Fruit fly (Drosophila melanogaster) whole organism, embryonic: ENCODE results near the gene car.

Source experiments
- Asciz ChIP-seq: fragments of 200-800 bp; sonication (Bioruptor generic); optimal IDR thresholded peaks from 2 replicates; lab custom pipeline; 2017; ENCODE audit warnings: missing biosample characterization, mild to moderate bottlenecking, missing genetic modification characterization, missing genetic modification reagents
- CG10366 ChIP-seq: fragments of 200-800 bp; sonication (Bioruptor generic); IDR thresholded peaks from 2 replicates; pipeline ENCODE4 v1.3.6; 2022; ENCODE audit warnings: missing biosample characterization, missing genetic modification characterization
- CG10543 ChIP-seq: fragments of 200-800 bp; sonication (Bioruptor generic); optimal IDR thresholded peaks from 3 replicates; lab custom pipeline; 2017; ENCODE audit warnings: missing biosample characterization, mild to moderate bottlenecking, missing genetic modification characterization, moderate library complexity
- CG11398 ChIP-seq: fragments of 200-800 bp; sonication (Bioruptor generic); optimal IDR thresholded peaks from 2 replicates; lab custom pipeline; 2016; ENCODE audit warnings: missing biosample characterization, missing genetic modification characterization
- CG12104 ChIP-seq: fragments of 200-800 bp; sonication (Bioruptor generic); optimal IDR thresholded peaks from 3 replicates; lab custom pipeline; 2016; ENCODE audit warnings: missing biosample characterization, missing genetic modification characterization
- CG13296 ChIP-seq: fragments of 200-800 bp; sonication (Bioruptor generic); optimal IDR thresholded peaks from 3 replicates; lab custom pipeline; 2018; ENCODE audit warnings: missing biosample characterization, mild to moderate bottlenecking, missing genetic modification characterization
- CG13424 ChIP-seq: fragments of 200-800 bp; sonication (Bioruptor generic); optimal IDR thresholded peaks from 2 replicates; lab custom pipeline; 2019; ENCODE audit warnings: missing biosample characterization, mild to moderate bottlenecking, missing genetic modification characterization, moderate library complexity
- CG14441 ChIP-seq: fragments of 200-800 bp; sonication (Bioruptor generic); IDR thresholded peaks from 2 replicates; pipeline ENCODE4 v1.3.6; 2022; ENCODE audit warnings: missing biosample characterization, missing genetic modification characterization
- CG15073 ChIP-seq: fragments of 200-800 bp; sonication (Bioruptor generic); optimal IDR thresholded peaks from 2 replicates; lab custom pipeline; 2016; ENCODE audit warnings: missing biosample characterization, missing genetic modification characterization
- CG1647 ChIP-seq: fragments of 200-800 bp; sonication (Bioruptor generic); optimal IDR thresholded peaks from 3 replicates; lab custom pipeline; 2016; ENCODE audit warnings: missing biosample characterization, missing genetic modification characterization
- CG17912 ChIP-seq: fragments of 200-800 bp; sonication (Bioruptor generic); optimal IDR thresholded peaks from 2 replicates; lab custom pipeline; 2018; ENCODE audit warnings: missing biosample characterization, mild to moderate bottlenecking, missing genetic modification characterization
- CG2120 ChIP-seq: fragments of 200-800 bp; sonication (Bioruptor generic); optimal IDR thresholded peaks from 3 replicates; lab custom pipeline; 2016; ENCODE audit warnings: missing biosample characterization, missing genetic modification characterization
- CG2199 ChIP-seq: fragments of 200-800 bp; sonication (Bioruptor generic); IDR thresholded peaks from 3 replicates; pipeline ENCODE4 v1.3.6; 2022; ENCODE audit warnings: missing biosample characterization, missing genetic modification characterization
- CG2678 ChIP-seq: fragments of 200-800 bp; sonication (Bioruptor generic); optimal IDR thresholded peaks from 3 replicates; lab custom pipeline; 2019; ENCODE audit warnings: missing biosample characterization, mild to moderate bottlenecking, missing genetic modification characterization, moderate library complexity
- CG2712 ChIP-seq: fragments of 200-800 bp; optimal IDR thresholded peaks from 3 replicates; lab custom pipeline; 2019; ENCODE audit warnings: missing biosample characterization, mild to moderate bottlenecking, missing genetic modification characterization, moderate library complexity
- CG31365 ChIP-seq: fragments of 200-800 bp; sonication (Bioruptor generic); optimal IDR thresholded peaks from 2 replicates; lab custom pipeline; 2018; ENCODE audit warnings: missing biosample characterization, mild to moderate bottlenecking, missing genetic modification characterization
- CG33213 ChIP-seq: fragments of 200-800 bp; sonication (Bioruptor generic); optimal IDR thresholded peaks from 3 replicates; lab custom pipeline; 2016; ENCODE audit warnings: missing biosample characterization, missing genetic modification characterization
- CG42726 ChIP-seq: fragments of 200-800 bp; sonication (Bioruptor generic); IDR thresholded peaks from 2 replicates; pipeline ENCODE4 v1.3.6; 2022; ENCODE audit warnings: missing biosample characterization, missing genetic modification characterization; ENCODE audit not compliant: partially characterized antibody
- CG4424 ChIP-seq: fragments of 200-800 bp; sonication (Bioruptor generic); optimal IDR thresholded peaks from 3 replicates; lab custom pipeline; 2016; ENCODE audit warnings: missing biosample characterization, missing genetic modification characterization
- CG4707 ChIP-seq: fragments of 200-800 bp; sonication (Bioruptor generic); optimal IDR thresholded peaks from 2 replicates; lab custom pipeline; 2018; ENCODE audit warnings: missing biosample characterization, mild to moderate bottlenecking, missing genetic modification characterization, moderate library complexity
- CG8359 ChIP-seq: fragments of 200-800 bp; sonication (Bioruptor generic); optimal IDR thresholded peaks from 2 replicates; lab custom pipeline; 2017; ENCODE audit warnings: missing biosample characterization, mild to moderate bottlenecking, missing genetic modification characterization, borderline replicate concordance
- CG8944 ChIP-seq: fragments of 200-800 bp; sonication (Bioruptor generic); optimal IDR thresholded peaks from 3 replicates; lab custom pipeline; 2016; ENCODE audit warnings: missing biosample characterization, missing genetic modification characterization
- CG9727 ChIP-seq: fragments of 200-800 bp; sonication (Bioruptor generic); optimal IDR thresholded peaks from 3 replicates; lab custom pipeline; 2017; ENCODE audit warnings: missing biosample characterization, mild to moderate bottlenecking, missing genetic modification characterization
- Camta ChIP-seq: fragments of 200-800 bp; sonication (Bioruptor generic); optimal IDR thresholded peaks from 2 replicates; lab custom pipeline; 2016; ENCODE audit warnings: missing biosample characterization, missing genetic modification characterization
- E2f2 ChIP-seq: fragments of 200-800 bp; sonication (Bioruptor generic); IDR thresholded peaks from 2 replicates; pipeline ENCODE4 v1.3.6; 2022; ENCODE audit warnings: missing biosample characterization, missing genetic modification characterization
- HHEX ChIP-seq: fragments of 200-800 bp; sonication (Bioruptor generic); optimal IDR thresholded peaks from 3 replicates; lab custom pipeline; 2017; ENCODE audit warnings: missing biosample characterization, mild to moderate bottlenecking, missing genetic modification characterization, missing genetic modification reagents
- Hmx ChIP-seq: fragments of 200-800 bp; sonication (Bioruptor generic); optimal IDR thresholded peaks from 2 replicates; lab custom pipeline; 2016; ENCODE audit warnings: missing biosample characterization, missing genetic modification characterization
- Lpt ChIP-seq: fragments of >200 bp; optimal IDR thresholded peaks from 2 replicates; lab custom pipeline; 2018; ENCODE audit warnings: missing biosample characterization, missing genetic modification characterization
- Nf-YA ChIP-seq: fragments of 200-800 bp; sonication (Bioruptor generic); IDR thresholded peaks from 2 replicates; pipeline ENCODE4 v1.3.6; 2022; ENCODE audit warnings: missing biosample characterization, missing genetic modification characterization
- Optix ChIP-seq: fragments of 200-800 bp; sonication (Bioruptor generic); IDR thresholded peaks from 3 replicates; pipeline ENCODE4 v1.3.6; 2022; ENCODE audit warnings: missing biosample characterization, missing genetic modification characterization
- Ptx1 ChIP-seq: fragments of 200-800 bp; sonication (Bioruptor generic); IDR thresholded peaks from 2 replicates; pipeline ENCODE4 v1.3.6; 2022; ENCODE audit warnings: missing biosample characterization, missing genetic modification characterization
- Stat92E ChIP-seq, 3 experiments: fragments of >200 bp in 2 of 3; fragments of 200-800 bp in 1 of 3; sonication (Bioruptor generic) in 1 of 3; optimal IDR thresholded peaks; 2 replicates each; lab custom pipeline; 2017 to 2019; ENCODE audit warnings: missing biosample characterization in 3 of 3, missing genetic modification characterization in 3 of 3, mild to moderate bottlenecking in 1 of 3, moderate library complexity in 1 of 3
- Tbp ChIP-seq: fragments of >200 bp; optimal IDR thresholded peaks from 2 replicates; lab custom pipeline; 2018; ENCODE audit warnings: missing biosample characterization, missing genetic modification characterization
- bigmax ChIP-seq: fragments of 200-800 bp; sonication (Bioruptor generic); optimal IDR thresholded peaks from 2 replicates; lab custom pipeline; 2018; ENCODE audit warnings: missing biosample characterization, mild to moderate bottlenecking, missing genetic modification characterization
- ewg ChIP-seq: fragments of 200-800 bp; sonication (Bioruptor generic); optimal IDR thresholded peaks from 3 replicates; lab custom pipeline; 2017; ENCODE audit warnings: mild to moderate bottlenecking, missing biosample characterization, missing genetic modification reagents, missing genetic modification characterization
- exex ChIP-seq: fragments of 200-800 bp; sonication (Bioruptor generic); optimal IDR thresholded peaks from 4 replicates; lab custom pipeline; 2018; ENCODE audit warnings: missing biosample characterization, mild to moderate bottlenecking, missing genetic modification characterization, moderate library complexity
- gcm2 ChIP-seq: fragments of 200-800 bp; sonication (Bioruptor generic); optimal IDR thresholded peaks from 2 replicates; lab custom pipeline; 2016; ENCODE audit warnings: missing biosample characterization, missing genetic modification characterization
- gem ChIP-seq: fragments of 200-800 bp; sonication (Bioruptor generic); optimal IDR thresholded peaks from 2 replicates; lab custom pipeline; 2019; ENCODE audit warnings: missing biosample characterization, mild to moderate bottlenecking, missing genetic modification characterization, moderate library complexity
- kni ChIP-seq: fragments of 200-800 bp; sonication (Bioruptor generic); optimal IDR thresholded peaks from 3 replicates; lab custom pipeline; 2017; ENCODE audit warnings: mild to moderate bottlenecking, missing biosample characterization, missing genetic modification reagents, missing genetic modification characterization
- lilli ChIP-seq: fragments of 200-800 bp; sonication (Bioruptor generic); optimal IDR thresholded peaks from 3 replicates; lab custom pipeline; 2016; ENCODE audit warnings: missing biosample characterization, missing genetic modification characterization
- maf-S ChIP-seq: fragments of 200-800 bp; sonication (Bioruptor generic); optimal IDR thresholded peaks from 2 replicates; lab custom pipeline; 2016; ENCODE audit warnings: missing biosample characterization, missing genetic modification characterization
- nom ChIP-seq: fragments of 200-800 bp; sonication (Bioruptor generic); optimal IDR thresholded peaks from 2 replicates; lab custom pipeline; 2017; ENCODE audit warnings: missing biosample characterization, missing genetic modification characterization, mild to moderate bottlenecking, moderate library complexity, missing genetic modification reagents
- ranshi ChIP-seq: fragments of 200-800 bp; sonication (Bioruptor generic); IDR thresholded peaks from 2 replicates; pipeline ENCODE4 v1.3.6; 2022; ENCODE audit warnings: missing biosample characterization, missing genetic modification characterization
- row ChIP-seq: fragments of 200-800 bp; sonication (Bioruptor generic); IDR thresholded peaks from 3 replicates; pipeline ENCODE4 v1.3.6; 2022; ENCODE audit warnings: missing biosample characterization, missing genetic modification characterization
- sima ChIP-seq: fragments of 200-800 bp; sonication (Bioruptor generic); optimal IDR thresholded peaks from 2 replicates; lab custom pipeline; 2016; ENCODE audit warnings: missing biosample characterization, missing genetic modification characterization
- slbo ChIP-seq: fragments of 200-800 bp; sonication (Bioruptor generic); IDR thresholded peaks from 2 replicates; pipeline ENCODE4 v1.3.6; 2022; ENCODE audit warnings: missing biosample characterization, missing genetic modification characterization
- stwl ChIP-seq: fragments of 200-800 bp; sonication (Bioruptor generic); optimal IDR thresholded peaks from 3 replicates; lab custom pipeline; 2018; ENCODE audit warnings: missing biosample characterization, mild to moderate bottlenecking, missing genetic modification characterization, moderate library complexity
- tin ChIP-seq: fragments of 200-800 bp; sonication (Bioruptor generic); optimal IDR thresholded peaks from 3 replicates; lab custom pipeline; 2016; ENCODE audit warnings: missing biosample characterization, missing genetic modification characterization
- usp ChIP-seq: fragments of >200 bp; optimal IDR thresholded peaks from 2 replicates; lab custom pipeline; 2017; ENCODE audit warnings: missing biosample characterization, missing genetic modification characterization
- vvl ChIP-seq: fragments of 200-800 bp; sonication (Bioruptor generic); IDR thresholded peaks from 2 replicates; pipeline ENCODE4 v1.3.6; 2022; ENCODE audit warnings: missing biosample characterization, missing genetic modification characterization
- zfh1 ChIP-seq: fragments of 200-800 bp; sonication (Bioruptor generic); IDR thresholded peaks from 3 replicates; pipeline ENCODE4 v1.3.6; 2022; ENCODE audit warnings: missing biosample characterization, missing genetic modification characterization
- zfh2 ChIP-seq: fragments of 200-800 bp; sonication (Bioruptor generic); optimal IDR thresholded peaks from 2 replicates; lab custom pipeline; 2016; ENCODE audit warnings: missing biosample characterization, missing genetic modification characterization

The car gene

DNA sequence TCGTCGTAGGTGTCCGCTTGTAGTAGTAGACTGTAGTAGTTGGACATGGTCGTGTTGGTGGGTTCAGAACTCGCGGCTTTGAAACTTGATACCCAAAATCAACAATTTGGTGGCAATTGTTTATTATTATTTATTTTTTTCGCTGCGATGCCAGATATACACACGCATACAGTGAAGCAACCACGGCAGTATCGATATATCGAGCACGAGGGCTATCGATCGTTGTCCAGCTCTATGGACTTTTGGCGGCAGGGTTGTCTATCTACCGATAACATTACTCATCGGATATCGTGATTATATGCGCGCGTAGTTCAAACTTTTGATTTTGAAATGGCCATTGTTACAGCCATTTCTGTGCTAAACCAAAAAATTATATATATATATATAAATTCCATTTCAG lies 35.8 kb downstream of the car start, which contains the start of gene CG14220 (continued):
- no peak for TF ChIP-seq Asciz
- 0 out of 3 replicates have a peak, but pooled peaks have one; percentile 16 for TF ChIP-seq zfh1 (GFP tag; lab: Robert Waterston, UW)
- peak; percentile 39; the same call in 1 of the 3 replicates for TF ChIP-seq row (GFP tag; lab: Robert Waterston, UW)
- no peak for TF ChIP-seq CG13424
- no peak for TF ChIP-seq CG4707 (GFP tag; lab: Kevin White, UChicago)
- no peak for TF ChIP-seq Camta
- no peak for TF ChIP-seq Hmx (GFP tag; lab: Kevin White, UChicago)
- TF ChIP-seq ewg (GFP tag; lab: Kevin White, UChicago): no peak
- TF ChIP-seq bigmax: no peak
- no peak for TF ChIP-seq Lpt
- peak; percentile 64 for TF ChIP-seq CG33213 (GFP tag; lab: Kevin White, UChicago)
- no peak for TF ChIP-seq CG8944
- no peak for TF ChIP-seq Ptx1 (GFP tag; lab: Robert Waterston, UW)
- TF ChIP-seq CG42726 (GFP tag; lab: Robert Waterston, UW): peak; percentile 90
- TF ChIP-seq CG17912: no peak
- TF ChIP-seq CG1647 (GFP tag; lab: Kevin White, UChicago): no peak
- TF ChIP-seq zfh2 (GFP tag; lab: Kevin White, UChicago): no peak
- TF ChIP-seq CG11398 (GFP tag; lab: Kevin White, UChicago): no peak
- no peak for TF ChIP-seq tin
- no peak for TF ChIP-seq kni (GFP tag; lab: Kevin White, UChicago)
- TF ChIP-seq CG2199 (GFP tag; lab: Robert Waterston, UW): no peak
- no peak for TF ChIP-seq CG10366
- no peak for TF ChIP-seq CG2678
- peak; percentile 41 for TF ChIP-seq CG2712 (tag; lab: Kevin White, UChicago)
- TF ChIP-seq gem (tag; lab: Kevin White, UChicago): no peak
- peak; percentile 32 for TF ChIP-seq CG10543 (GFP tag; lab: Kevin White, UChicago)
- peak in 1 of 3 experiments; percentile 46 for TF ChIP-seq Stat92E (GFP tag; optimal IDR thresholded peaks at IDR 0.05; lab: Kevin White, UChicago)
- no peak for TF ChIP-seq Optix
- no peak for TF ChIP-seq Nf-YA
- no peak for TF ChIP-seq CG8359 (GFP tag; lab: Kevin White, UChicago)
- TF ChIP-seq CG15073: no peak
- TF ChIP-seq CG2120: peak; percentile 7
- peak; percentile 9 for TF ChIP-seq CG13296 (GFP tag; lab: Kevin White, UChicago)
- peak; percentile 36; the same call in 1 of the 2 replicates for TF ChIP-seq slbo (GFP tag; lab: Robert Waterston, UW)
- no peak for TF ChIP-seq maf-S
- TF ChIP-seq sima: no peak
- TF ChIP-seq ranshi (GFP tag; lab: Robert Waterston, UW): no peak
- TF ChIP-seq vvl (GFP tag; lab: Robert Waterston, UW): no peak
- peak; percentile 6 for TF ChIP-seq exex (tag; lab: Kevin White, UChicago)
- no peak for TF ChIP-seq CG14441
- TF ChIP-seq CG9727 (GFP tag; lab: Kevin White, UChicago): no peak
- no peak for TF ChIP-seq HHEX (GFP tag; lab: Kevin White, UChicago)
- TF ChIP-seq CG12104 (GFP tag; lab: Kevin White, UChicago): no peak
- TF ChIP-seq Tbp: no peak
- peak; percentile 83 for TF ChIP-seq stwl
- TF ChIP-seq nom (GFP tag; lab: Kevin White, UChicago): peak; percentile 15
- peak; percentile 17 for TF ChIP-seq lilli (GFP tag; lab: Kevin White, UChicago)
- TF ChIP-seq CG4424 (GFP tag; lab: Kevin White, UChicago): no peak
- TF ChIP-seq gcm2 (GFP tag; lab: Kevin White, UChicago): no peak
- TF ChIP-seq E2f2 (GFP tag; lab: Robert Waterston, UW): peak; percentile 92
- TF ChIP-seq usp (GFP tag; lab: Kevin White, UChicago): no peak
- no peak for TF ChIP-seq CG31365
